Worm (Caenorhabditis elegans): Measurements from ENCODE around the gene R08A2.7.

R08A2.7 gene

ce11 chrV:14689060-14689750, 33.9 kb upstream of the R08A2.7 start, which contains the start of gene gasr-8:
Gene gasr-8, plus strand, starts transcription at chrV:14689110.
- TF ChIP-seq crh-2 (tag; optimal IDR thresholded peaks at IDR 0.05), result no peak
- no peak for TF ChIP-seq nhr-21 (tag; optimal IDR thresholded peaks at IDR 0.05)

DNA sequence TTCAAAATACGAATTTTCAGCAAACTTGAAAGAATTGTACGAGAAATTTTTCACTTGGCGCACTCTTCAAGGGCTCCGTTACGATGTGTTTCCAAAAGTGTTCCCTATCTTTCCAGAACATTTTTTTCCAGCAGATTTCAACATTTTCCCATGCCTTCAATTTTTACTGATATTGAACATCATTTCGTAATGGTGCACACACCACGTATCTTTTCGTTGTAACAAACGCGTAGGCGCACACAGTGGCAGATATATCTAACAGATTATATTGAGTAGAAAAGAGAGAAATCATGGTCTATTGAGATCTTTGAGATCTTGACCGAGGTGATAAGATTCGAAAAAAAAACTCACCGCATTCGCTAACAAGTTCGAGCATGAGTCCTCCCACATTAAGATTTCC, 27.4 kb upstream of the R08A2.7 start:
- TF ChIP-seq elt-1 (tag; optimal IDR thresholded peaks at IDR 0.05) (no peak), ztf-4 (tag; optimal IDR thresholded peaks at IDR 0.05) (no peak), Y55F3AM.14 (GFP tag; optimal IDR thresholded peaks at IDR 0.05) (no peak), mbf-1 (tag; optimal IDR thresholded peaks at IDR 0.05) (no peak), sma-9 (GFP tag; optimal IDR thresholded peaks at IDR 0.05) (no peak), sma-9 (tag; optimal IDR thresholded peaks at IDR 0.05) (no peak), nhr-10 (tag; optimal IDR thresholded peaks at IDR 0.05) (no peak), C34F6.9 (tag; optimal IDR thresholded peaks at IDR 0.05) (no peak), sem-4 (tag; optimal IDR thresholded peaks at IDR 0.05) (no peak), peb-1 (tag; optimal IDR thresholded peaks at IDR 0.05) (no peak), nhr-129 (tag; optimal IDR thresholded peaks at IDR 0.05) (no peak), unc-55 (GFP tag; optimal IDR thresholded peaks at IDR 0.05) (no peak)

DNA sequence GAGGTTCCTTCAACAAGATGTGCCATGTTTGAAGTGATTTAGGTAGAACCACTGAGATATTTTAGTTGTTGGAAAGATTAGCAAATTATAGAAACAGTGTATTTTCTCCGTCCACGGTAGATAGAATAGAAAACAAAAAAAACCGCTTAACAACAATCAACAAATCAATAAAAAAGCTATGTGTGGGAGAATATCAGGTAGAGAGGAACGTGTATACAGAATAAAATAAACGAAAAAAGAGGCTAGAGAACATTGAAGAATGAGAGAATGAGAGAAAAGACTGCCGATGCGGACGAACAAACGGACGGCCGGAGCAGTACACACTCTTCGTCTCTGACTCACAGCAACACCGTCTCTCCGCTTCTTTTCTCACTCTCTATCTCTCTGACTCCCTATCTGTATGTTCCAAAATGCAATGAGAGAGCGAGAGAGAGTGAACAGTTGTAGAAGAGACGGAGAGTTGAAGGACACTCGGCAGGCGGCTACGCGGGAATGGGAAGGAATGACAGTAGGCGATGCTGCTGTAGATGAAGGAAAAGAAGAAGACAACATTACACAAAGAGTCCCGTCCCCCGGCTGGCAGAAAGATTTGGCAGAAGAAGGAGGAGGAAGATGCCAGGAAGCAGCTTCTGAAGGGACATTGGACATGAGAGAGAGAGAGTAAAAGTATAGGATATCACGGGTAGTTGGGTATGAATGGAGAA, 26.4 kb upstream of the R08A2.7 start, which contains the start of gene unc-112:
Gene unc-112 (minus strand): TSS at position 51 of the 704 bp plus-strand sequence.
- TF ChIP-seq lin-11 (tag; optimal IDR thresholded peaks at IDR 0.05), result no peak
- no peak for TF ChIP-seq nhr-6 (tag; optimal IDR thresholded peaks at IDR 0.05)
- TF ChIP-seq sma-9 (GFP tag; optimal IDR thresholded peaks at IDR 0.05), result peak; percentile 84
- no peak for TF ChIP-seq sma-9 (tag; optimal IDR thresholded peaks at IDR 0.05)
- no peak for TF ChIP-seq dmd-4 (tag; optimal IDR thresholded peaks at IDR 0.05)
- peak; percentile 71 for TF ChIP-seq nhr-25 (tag; optimal IDR thresholded peaks at IDR 0.05)
- no peak for TF ChIP-seq mbf-1 (tag; optimal IDR thresholded peaks at IDR 0.05)
- TF ChIP-seq unc-55 (GFP tag; optimal IDR thresholded peaks at IDR 0.05), result peak; percentile 91
- TF ChIP-seq Y55F3AM.14 (GFP tag; optimal IDR thresholded peaks at IDR 0.05), result peak; percentile 12
- TF ChIP-seq unc-39 (tag; optimal IDR thresholded peaks at IDR 0.05), result no peak
- peak; percentile 86 for TF ChIP-seq C34F6.9 (tag; optimal IDR thresholded peaks at IDR 0.05)
- no peak for TF ChIP-seq elt-1 (tag; optimal IDR thresholded peaks at IDR 0.05)
- TF ChIP-seq mab-5 (tag; optimal IDR thresholded peaks at IDR 0.05), result peak; percentile 8
- no peak for TF ChIP-seq snpc-4 (tag; optimal IDR thresholded peaks at IDR 0.05)
- TF ChIP-seq lin-13 (GFP tag; optimal IDR thresholded peaks at IDR 0.05), result peak; percentile 72
- no peak for TF ChIP-seq nhr-11 (tag; optimal IDR thresholded peaks at IDR 0.05)
- no peak for TF ChIP-seq peb-1 (tag; optimal IDR thresholded peaks at IDR 0.05)
- TF ChIP-seq mdl-1 (tag; optimal IDR thresholded peaks at IDR 0.05), result peak in 1 of 2 experiments; percentile 47
- peak; percentile 78 for TF ChIP-seq sem-4 (tag; optimal IDR thresholded peaks at IDR 0.05)
- no peak for TF ChIP-seq ceh-16 (tag; optimal IDR thresholded peaks at IDR 0.05)
- peak; percentile 17 for TF ChIP-seq egl-27 (tag; optimal IDR thresholded peaks at IDR 0.05)
- TF ChIP-seq ztf-4 (tag; optimal IDR thresholded peaks at IDR 0.05), result peak; percentile 72
- TF ChIP-seq nhr-21 (tag; optimal IDR thresholded peaks at IDR 0.05), result no peak
- TF ChIP-seq ztf-11 (tag; optimal IDR thresholded peaks at IDR 0.05), result no peak
- TF ChIP-seq nhr-12 (tag; optimal IDR thresholded peaks at IDR 0.05), result no peak
- no peak for TF ChIP-seq nhr-77 (tag; optimal IDR thresholded peaks at IDR 0.05)
- TF ChIP-seq crh-2 (tag; optimal IDR thresholded peaks at IDR 0.05), result peak; percentile 56
- TF ChIP-seq aly-2 (tag; optimal IDR thresholded peaks at IDR 0.05), result no peak
- peak; percentile 50 for TF ChIP-seq lin-39 (tag; optimal IDR thresholded peaks at IDR 0.05)
- TF ChIP-seq ZK546.5 (tag; optimal IDR thresholded peaks at IDR 0.05), result no peak
- no peak for TF ChIP-seq nhr-23 (tag; optimal IDR thresholded peaks at IDR 0.05)
- peak; percentile 99 for TF ChIP-seq fos-1 (tag; optimal IDR thresholded peaks at IDR 0.05)
- no peak for TF ChIP-seq skn-1 (tag; optimal IDR thresholded peaks at IDR 0.05)
- TF ChIP-seq lsy-2 (tag; optimal IDR thresholded peaks at IDR 0.05), result peak in 1 of 2 experiments; percentile 77
- TF ChIP-seq ztf-1 (GFP tag; conservative IDR thresholded peaks at IDR 0.05), result no peak
- TF ChIP-seq nhr-10 (tag; optimal IDR thresholded peaks at IDR 0.05), result no peak
- TF ChIP-seq gmeb-1 (tag; optimal IDR thresholded peaks at IDR 0.05), result peak; percentile 5
- TF ChIP-seq blmp-1 (tag; optimal IDR thresholded peaks at IDR 0.05; ENCODE audit: insufficient read depth), result no peak
- no peak for TF ChIP-seq unc-62 (GFP tag; optimal IDR thresholded peaks at IDR 0.05)
- peak; percentile 42 for TF ChIP-seq sma-3 (GFP tag; optimal IDR thresholded peaks at IDR 0.05)
- TF ChIP-seq elt-3 (tag; optimal IDR thresholded peaks at IDR 0.05), result no peak
- TF ChIP-seq zag-1 (tag; optimal IDR thresholded peaks at IDR 0.05), result peak; percentile 52
- TF ChIP-seq nhr-129 (tag; optimal IDR thresholded peaks at IDR 0.05), result peak; percentile 92
- TF ChIP-seq R02D3.7 (tag; optimal IDR thresholded peaks at IDR 0.05), result no peak
- no peak for TF ChIP-seq alr-1 (tag; optimal IDR thresholded peaks at IDR 0.05)
- no peak for TF ChIP-seq ama-1 (optimal IDR thresholded peaks at IDR 0.05)
- no peak for TF ChIP-seq ceh-82 (tag; optimal IDR thresholded peaks at IDR 0.05)

Measured in whole organism, L2 larva.